Fruit fly (Drosophila melanogaster) whole organism, embryonic: ENCODE results near the gene ppk.

ENCODE experiments used
- Atf6 ChIP-seq: fragments of 200-800 bp; sonication (Bioruptor generic); IDR thresholded peaks from 2 replicates; pipeline ENCODE4 v1.3.6; 2022; ENCODE audit warnings: missing biosample characterization, missing genetic modification characterization
- Awh ChIP-seq: fragments of 200-800 bp; sonication (Bioruptor generic); IDR thresholded peaks from 2 replicates; pipeline ENCODE4, ENCODE4 v1.3.6; 2022; ENCODE audit warnings: missing biosample characterization, missing genetic modification characterization
- B-H2 ChIP-seq: fragments of 200-800 bp; sonication (Bioruptor generic); optimal IDR thresholded peaks from 2 replicates; lab custom pipeline; 2018; ENCODE audit warnings: missing biosample characterization, mild to moderate bottlenecking, missing genetic modification characterization
- Bgb ChIP-seq: fragments of 200-800 bp; sonication (Bioruptor generic); IDR thresholded peaks from 2 replicates; pipeline ENCODE4 v1.3.6; 2022; ENCODE audit warnings: missing biosample characterization, missing genetic modification characterization; ENCODE audit not compliant: partially characterized antibody
- Bteb2 ChIP-seq: fragments of 200-800 bp; sonication (Bioruptor generic); optimal IDR thresholded peaks from 2 replicates; lab custom pipeline; 2016; ENCODE audit warnings: missing biosample characterization, missing genetic modification characterization
- C15 ChIP-seq: fragments of 200-800 bp; sonication (Bioruptor generic); IDR thresholded peaks from 3 replicates; pipeline ENCODE4 v1.3.6; 2022; ENCODE audit warnings: missing biosample characterization, missing genetic modification characterization
- CG12219 ChIP-seq: fragments of 200-800 bp; sonication (Bioruptor generic); optimal IDR thresholded peaks from 3 replicates; lab custom pipeline; 2018; ENCODE audit warnings: missing biosample characterization, mild to moderate bottlenecking, missing genetic modification characterization
- CG16779 ChIP-seq: fragments of 200-800 bp; sonication (Bioruptor generic); IDR thresholded peaks from 2 replicates; pipeline ENCODE4 v1.3.6; 2022; ENCODE audit warnings: missing biosample characterization, missing genetic modification characterization
- CG17385 ChIP-seq: fragments of 200-800 bp; sonication (Bioruptor generic); optimal IDR thresholded peaks from 3 replicates; lab custom pipeline; 2018; ENCODE audit warnings: missing biosample characterization, mild to moderate bottlenecking, missing genetic modification characterization
- CG18619 ChIP-seq: fragments of 200-800 bp; sonication (Bioruptor generic); optimal IDR thresholded peaks from 3 replicates; lab custom pipeline; 2017; ENCODE audit warnings: missing biosample characterization, mild to moderate bottlenecking, missing genetic modification characterization
- CG3281 ChIP-seq: fragments of 200-800 bp; sonication (Bioruptor generic); optimal IDR thresholded peaks from 3 replicates; lab custom pipeline; 2017; ENCODE audit warnings: missing biosample characterization, mild to moderate bottlenecking, missing genetic modification characterization
- CG34376 ChIP-seq: fragments of 200-800 bp; sonication (Bioruptor generic); optimal IDR thresholded peaks from 2 replicates; lab custom pipeline; 2018; ENCODE audit warnings: missing biosample characterization, mild to moderate bottlenecking, missing genetic modification characterization
- CG6175 ChIP-seq: fragments of 200-800 bp; sonication (Bioruptor generic); IDR thresholded peaks from 3 replicates; pipeline ENCODE4 v1.3.6; 2022; ENCODE audit warnings: missing biosample characterization, missing genetic modification characterization
- CG6791 ChIP-seq: fragments of 200-800 bp; sonication (Bioruptor generic); IDR thresholded peaks from 3 replicates; pipeline ENCODE4 v1.3.6; 2022; ENCODE audit warnings: missing biosample characterization, missing genetic modification characterization; ENCODE audit not compliant: partially characterized antibody
- CG7357 ChIP-seq: fragments of 200-800 bp; sonication (Bioruptor generic); IDR thresholded peaks from 3 replicates; pipeline ENCODE4 v1.3.6; 2022; ENCODE audit warnings: missing biosample characterization, missing genetic modification characterization
- Dek ChIP-seq: fragments of 200-800 bp; sonication (Bioruptor generic); optimal IDR thresholded peaks from 3 replicates; lab custom pipeline; 2019; ENCODE audit warnings: missing biosample characterization, mild to moderate bottlenecking, missing genetic modification characterization, moderate library complexity
- Dll ChIP-seq: fragments of 200-800 bp; sonication (Bioruptor generic); IDR thresholded peaks from 4 replicates; pipeline ENCODE4 v1.3.6; 2022; ENCODE audit warnings: missing biosample characterization, missing genetic modification characterization; ENCODE audit not compliant: partially characterized antibody
- Drgx ChIP-seq: fragments of 200-800 bp; sonication (Bioruptor generic); IDR thresholded peaks from 2 replicates; pipeline ENCODE4 v1.3.6; 2022; ENCODE audit warnings: missing biosample characterization, missing genetic modification characterization
- E2f1 ChIP-seq: fragments of 200-800 bp; sonication (Bioruptor generic); IDR thresholded peaks from 2 replicates; pipeline ENCODE4 v1.3.6; 2022; ENCODE audit warnings: missing biosample characterization, missing genetic modification characterization
- HLH4C ChIP-seq: fragments of 200-800 bp; sonication (Bioruptor generic); IDR thresholded peaks from 3 replicates; pipeline ENCODE4 v1.3.6; 2022; ENCODE audit warnings: missing biosample characterization, missing genetic modification characterization; ENCODE audit not compliant: partially characterized antibody
- Hand ChIP-seq: fragments of 200-800 bp; sonication (Bioruptor generic); optimal IDR thresholded peaks from 2 replicates; lab custom pipeline; 2017; ENCODE audit warnings: mild to moderate bottlenecking, missing biosample characterization, missing genetic modification reagents, missing genetic modification characterization
- Jarid2 ChIP-seq: fragments of 200-800 bp; sonication (Bioruptor generic); optimal IDR thresholded peaks from 3 replicates; lab custom pipeline; 2017; ENCODE audit warnings: mild to moderate bottlenecking, missing biosample characterization, missing genetic modification reagents, missing genetic modification characterization
- Meics ChIP-seq: fragments of 200-800 bp; sonication (Bioruptor generic); optimal IDR thresholded peaks from 2 replicates; lab custom pipeline; 2017; ENCODE audit warnings: missing biosample characterization, mild to moderate bottlenecking, missing genetic modification characterization
- Mes4 ChIP-seq: fragments of 200-800 bp; sonication (Bioruptor generic); optimal IDR thresholded peaks from 2 replicates; lab custom pipeline; 2016; ENCODE audit warnings: missing biosample characterization, missing genetic modification characterization
- Nf-YC ChIP-seq: fragments of 200-800 bp; optimal IDR thresholded peaks from 3 replicates; lab custom pipeline; 2019; ENCODE audit warnings: missing biosample characterization, mild to moderate bottlenecking, missing genetic modification characterization, moderate library complexity
- Stat92E ChIP-seq, 3 experiments: fragments of >200 bp in 2 of 3; fragments of 200-800 bp in 1 of 3; sonication (Bioruptor generic) in 1 of 3; optimal IDR thresholded peaks; 2 replicates each; lab custom pipeline; 2017 to 2019; ENCODE audit warnings: missing biosample characterization in 3 of 3, missing genetic modification characterization in 3 of 3, mild to moderate bottlenecking in 1 of 3, moderate library complexity in 1 of 3
- TFAM ChIP-seq: fragments of 200-800 bp; sonication (Bioruptor generic); optimal IDR thresholded peaks from 2 replicates; lab custom pipeline; 2017; ENCODE audit warnings: missing biosample characterization, missing genetic modification characterization, inconsistent platforms
- YL-1 ChIP-seq: fragments of 200-800 bp; sonication (Bioruptor generic); optimal IDR thresholded peaks from 3 replicates; lab custom pipeline; 2017; ENCODE audit warnings: missing biosample characterization, mild to moderate bottlenecking, missing genetic modification characterization
- amos ChIP-seq: fragments of 200-800 bp; sonication (Bioruptor generic); IDR thresholded peaks from 2 replicates; pipeline ENCODE4 v1.3.6; 2022; ENCODE audit warnings: missing biosample characterization, missing genetic modification characterization; ENCODE audit not compliant: partially characterized antibody
- bowl ChIP-seq: fragments of 200-800 bp; sonication (Bioruptor generic); IDR thresholded peaks from 2 replicates; pipeline ENCODE4 v1.3.6; 2022; ENCODE audit warnings: missing biosample characterization, missing genetic modification characterization
- caup ChIP-seq: fragments of 200-800 bp; sonication (Bioruptor generic); optimal IDR thresholded peaks from 3 replicates; lab custom pipeline; 2017; ENCODE audit warnings: missing biosample characterization, mild to moderate bottlenecking, missing genetic modification characterization, moderate library complexity; ENCODE audit not compliant: severe bottlenecking
- chif ChIP-seq, 2 experiments: fragments of 200-800 bp; sonication (Bioruptor generic); optimal IDR thresholded peaks; 3 replicates each; lab custom pipeline; 2016; ENCODE audit warnings: missing biosample characterization in 2 of 2, missing genetic modification characterization in 2 of 2
- ci ChIP-seq: fragments of 200-800 bp; sonication (Bioruptor generic); IDR thresholded peaks from 3 replicates; pipeline ENCODE4 v1.3.6; 2022; ENCODE audit warnings: missing biosample characterization, missing genetic modification characterization
- disco-r ChIP-seq: fragments of 200-800 bp; sonication (Bioruptor generic); optimal IDR thresholded peaks from 2 replicates; lab custom pipeline; 2016; ENCODE audit warnings: missing biosample characterization, missing genetic modification characterization
- en ChIP-seq: fragments of 200-800 bp; sonication (Bioruptor generic); optimal IDR thresholded peaks from 2 replicates; lab custom pipeline; 2016; ENCODE audit warnings: missing biosample characterization, missing genetic modification characterization
- ftz-f1 ChIP-seq: fragments of 200-800 bp; sonication (Bioruptor generic); optimal IDR thresholded peaks from 2 replicates; lab custom pipeline; 2016; ENCODE audit warnings: missing biosample characterization, missing genetic modification characterization
- gce ChIP-seq: fragments of 200-800 bp; sonication (Bioruptor generic); IDR thresholded peaks from 3 replicates; pipeline ENCODE4 v1.3.6; 2022; ENCODE audit warnings: missing biosample characterization, missing genetic modification characterization
- hb ChIP-seq: fragments of 200-800 bp; sonication (Bioruptor generic); IDR thresholded peaks from 3 replicates; pipeline ENCODE4 v1.3.6; 2022; ENCODE audit warnings: missing biosample characterization, missing genetic modification characterization; ENCODE audit not compliant: partially characterized antibody
- hkb ChIP-seq, 2 experiments: fragments of 200-800 bp in 1 of 2; fragments of >200 bp in 1 of 2; sonication (Bioruptor generic) in 1 of 2; IDR thresholded peaks in 1 of 2; optimal IDR thresholded peaks in 1 of 2; 2 replicates each; pipeline versions ENCODE4 v1.3.6 to Lab custom; 2017 to 2022; ENCODE audit warnings: missing biosample characterization in 1 of 2, missing genetic modification characterization in 1 of 2
- kah ChIP-seq: fragments of 200-800 bp; sonication (Bioruptor generic); optimal IDR thresholded peaks from 2 replicates; lab custom pipeline; 2018; ENCODE audit warnings: missing biosample characterization, mild to moderate bottlenecking, missing genetic modification characterization
- nmo ChIP-seq: fragments of 200-800 bp; sonication (Bioruptor generic); optimal IDR thresholded peaks from 2 replicates; lab custom pipeline; 2018; ENCODE audit warnings: missing biosample characterization, mild to moderate bottlenecking, missing genetic modification characterization, moderate library complexity
- pan ChIP-seq, 4 experiments: fragments of >200 bp in 3 of 4; fragments of 200-800 bp in 1 of 4; sonication (Bioruptor generic) in 1 of 4; optimal IDR thresholded peaks in 3 of 4; IDR thresholded peaks in 1 of 4; 2 replicates each; pipeline versions ENCODE4 v1.3.6 to Lab custom; 2017 to 2022; ENCODE audit warnings: missing biosample characterization in 2 of 4, missing genetic modification characterization in 2 of 4, mixed read lengths in 1 of 4
- pho ChIP-seq: fragments of 200-800 bp; sonication (Bioruptor generic); optimal IDR thresholded peaks from 2 replicates; lab custom pipeline; 2016; ENCODE audit warnings: missing biosample characterization, missing genetic modification characterization
- pita ChIP-seq: fragments of 200-800 bp; sonication (Bioruptor generic); optimal IDR thresholded peaks from 2 replicates; lab custom pipeline; 2017; ENCODE audit warnings: missing biosample characterization, mild to moderate bottlenecking, missing genetic modification characterization
- pros ChIP-seq: fragments of 200-800 bp; sonication (Bioruptor generic); optimal IDR thresholded peaks from 3 replicates; lab custom pipeline; 2019; ENCODE audit warnings: missing biosample characterization, mild to moderate bottlenecking, missing genetic modification characterization, moderate library complexity
- sna ChIP-seq: fragments of 200-800 bp; sonication (Bioruptor generic); IDR thresholded peaks from 2 replicates; pipeline ENCODE4 v1.3.6; 2022; ENCODE audit warnings: missing biosample characterization, missing genetic modification characterization; ENCODE audit not compliant: partially characterized antibody
- zfh1 ChIP-seq: fragments of 200-800 bp; sonication (Bioruptor generic); IDR thresholded peaks from 3 replicates; pipeline ENCODE4 v1.3.6; 2022; ENCODE audit warnings: missing biosample characterization, missing genetic modification characterization

Gene ppk

dm6 chr2L:14409428-14409933 is 28.5 kb upstream of the ppk start, which contains the start of gene elB (continued):
- TF ChIP-seq nmo (GFP tag; lab: Kevin White, UChicago), result no peak
- TF ChIP-seq amos, result peak; percentile 20; the same call in 1 of the 2 replicates
- TF ChIP-seq CG3281 (GFP tag; lab: Kevin White, UChicago), result no peak
- TF ChIP-seq kah (GFP tag; lab: Kevin White, UChicago), result peak; percentile 91
- TF ChIP-seq Stat92E (GFP tag; optimal IDR thresholded peaks at IDR 0.05; lab: Kevin White, UChicago), result no peak
- no peak for TF ChIP-seq YL-1 (GFP tag; lab: Kevin White, UChicago)
- 0 out of 2 replicates have a peak, but pooled peaks have one; percentile 31 for TF ChIP-seq Awh (GFP tag; lab: Robert Waterston, UW)
- TF ChIP-seq Hand (GFP tag; lab: Kevin White, UChicago), result peak; percentile 0
- TF ChIP-seq C15 (GFP tag; lab: Robert Waterston, UW), result 0 out of 3 replicates have a peak, but pooled peaks have one; percentile 10
- TF ChIP-seq Drgx (GFP tag; lab: Robert Waterston, UW), result peak; percentile 68
- peak; percentile 11 for TF ChIP-seq caup (GFP tag; lab: Kevin White, UChicago)
- TF ChIP-seq B-H2 (GFP tag; lab: Kevin White, UChicago), result peak; percentile 15
- no peak for TF ChIP-seq Bteb2 (GFP tag; lab: Kevin White, UChicago)
- no peak for TF ChIP-seq zfh1 (GFP tag; lab: Robert Waterston, UW)
- TF ChIP-seq hb (GFP tag; lab: Robert Waterston, UW), result no peak
- TF ChIP-seq CG17385, result peak; percentile 71
- no peak for TF ChIP-seq pan (optimal IDR thresholded peaks at IDR 0.05; lab: Kevin White, UChicago)
- peak in 1 of 2 experiments; percentile 14 for TF ChIP-seq pan (GFP tag; optimal IDR thresholded peaks at IDR 0.05 in 1 of 2, IDR thresholded peaks at IDR 0.05 in 1 of 2)
- TF ChIP-seq gce, result no peak; the same call in 2 of the 3 replicates
- peak; percentile 70 for TF ChIP-seq sna (GFP tag; lab: Robert Waterston, UW)
- TF ChIP-seq Nf-YC (tag; lab: Kevin White, UChicago), result peak; percentile 71
- peak; percentile 8 for TF ChIP-seq CG18619 (GFP tag; lab: Kevin White, UChicago)
- peak; percentile 76 for TF ChIP-seq ftz-f1 (GFP tag; lab: Kevin White, UChicago)
- peak; percentile 53; the same call in 1 of the 2 replicates for TF ChIP-seq Atf6 (GFP tag; lab: Robert Waterston, UW)
- TF ChIP-seq CG34376, result peak; percentile 55
- 0 out of 3 replicates have a peak, but pooled peaks have one; percentile 41 for TF ChIP-seq HLH4C (GFP tag; lab: Robert Waterston, UW)
- TF ChIP-seq en (GFP tag; lab: Kevin White, UChicago), result no peak
- TF ChIP-seq hkb (optimal IDR thresholded peaks at IDR 0.05; lab: Kevin White, UChicago), result no peak
- TF ChIP-seq hkb (GFP tag; IDR thresholded peaks at IDR 0.05; lab: Robert Waterston, UW), result peak; percentile 56
- no peak for TF ChIP-seq Dek (tag; lab: Kevin White, UChicago)
- TF ChIP-seq pros, result peak; percentile 8
- peak; percentile 1 for TF ChIP-seq CG12219 (GFP tag; lab: Kevin White, UChicago)
- peak; percentile 35; the same call in 2 of the 3 replicates for TF ChIP-seq CG6791 (GFP tag; lab: Robert Waterston, UW)
- TF ChIP-seq pita (GFP tag; lab: Kevin White, UChicago), result no peak
- TF ChIP-seq E2f1 (GFP tag; lab: Robert Waterston, UW), result peak; percentile 16; the same call in 1 of the 2 replicates
- TF ChIP-seq bowl (GFP tag; lab: Robert Waterston, UW), result 0 out of 2 replicates have a peak, but pooled peaks have one; percentile 13
- peak; percentile 14 for TF ChIP-seq Meics (GFP tag; lab: Kevin White, UChicago)
- no peak for TF ChIP-seq Mes4
- no peak for TF ChIP-seq pho (GFP tag; lab: Kevin White, UChicago)
- TF ChIP-seq Jarid2 (GFP tag; lab: Kevin White, UChicago), result peak; percentile 95
- no peak for TF ChIP-seq CG7357 (GFP tag; lab: Robert Waterston, UW)
- peak; percentile 40; the same call in 1 of the 2 replicates for TF ChIP-seq Bgb (GFP tag; lab: Robert Waterston, UW)
- TF ChIP-seq chif (GFP tag; optimal IDR thresholded peaks at IDR 0.05; lab: Kevin White, UChicago), result no peak
- TF ChIP-seq TFAM (GFP tag; lab: Kevin White, UChicago), result no peak
- peak; percentile 30; the same call in 1 of the 3 replicates for TF ChIP-seq CG6175
- TF ChIP-seq ci, result peak; percentile 66; the same call in 2 of the 3 replicates
- TF ChIP-seq disco-r (GFP tag; lab: Kevin White, UChicago), result peak; percentile 9
- TF ChIP-seq Dll (GFP tag; lab: Robert Waterston, UW), result peak; percentile 74
- TF ChIP-seq CG16779 (GFP tag; lab: Robert Waterston, UW), result no peak
